Worm (Caenorhabditis elegans) whole organism, L1 larva: Measurements from ENCODE around the gene wrt-1.

Experiments used
- C04F5.9 ChIP-seq: sonication (generic microtip); optimal IDR thresholded peaks from 2 replicates; lab custom pipeline; 2016; ENCODE audit warnings: missing genetic modification characterization, missing compliant biosample characterization
- alr-1 ChIP-seq: fragments of 200-800 bp; sonication (Bioruptor generic); optimal IDR thresholded peaks from 2 replicates; lab custom pipeline; 2018; ENCODE audit warnings: borderline replicate concordance, mild to moderate bottlenecking, missing genetic modification characterization, missing compliant biosample characterization
- aly-2 ChIP-seq: fragments of 150-350 bp; optimal IDR thresholded peaks from 2 replicates; lab custom pipeline; 2014; ENCODE audit warnings: missing biosample characterization, missing genetic modification characterization
- blmp-1 ChIP-seq: fragments of 150-350 bp; optimal IDR thresholded peaks from 2 replicates; lab custom pipeline; 2014; ENCODE audit warnings: missing biosample characterization, missing genetic modification characterization
- ceh-82 ChIP-seq, 3 experiments: fragments of 150-350 bp in 1 of 3; sonication (generic microtip) in 2 of 3; optimal IDR thresholded peaks; 2 replicates each; lab custom pipeline; 2014 to 2017; ENCODE audit warnings: missing biosample characterization in 3 of 3, missing genetic modification characterization in 3 of 3
- ceh-90 ChIP-seq: sonication (generic microtip); optimal IDR thresholded peaks from 2 replicates; lab custom pipeline; 2016; ENCODE audit warnings: missing genetic modification characterization, missing compliant biosample characterization
- efl-1 ChIP-seq, 4 experiments: fragments of 150-350 bp; optimal IDR thresholded peaks in 3 of 4; peaks in 1 of 4; 1 replicate in 1 of 4; 2 replicates in 3 of 4; lab custom pipeline; 2014; ENCODE audit warnings: missing biosample characterization in 2 of 4, missing genetic modification characterization in 2 of 4, missing genetic modification reagents in 2 of 4
- fkh-4 ChIP-seq: sonication (generic microtip); optimal IDR thresholded peaks from 2 replicates; lab custom pipeline; 2016; ENCODE audit warnings: missing compliant biosample characterization, missing genetic modification characterization, borderline replicate concordance
- fkh-8 ChIP-seq: sonication (generic microtip); optimal IDR thresholded peaks from 2 replicates; lab custom pipeline; 2016; ENCODE audit warnings: mild to moderate bottlenecking, missing genetic modification characterization, missing compliant biosample characterization
- grh-1 ChIP-seq: fragments of 200-800 bp; sonication (Bioruptor generic); IDR thresholded peaks from 2 replicates; pipeline ENCODE4 v1.3.6; 2022; ENCODE audit warnings: missing genetic modification reagents, missing genetic modification characterization, missing compliant biosample characterization
- hpl-2 ChIP-seq: fragments of 150-350 bp; optimal IDR thresholded peaks from 2 replicates; lab custom pipeline; 2014; ENCODE audit warnings: missing biosample characterization, missing genetic modification reagents, missing genetic modification characterization
- lin-14 ChIP-seq: fragments of 200-800 bp; sonication (Bioruptor generic); optimal IDR thresholded peaks from 2 replicates; lab custom pipeline; 2018; ENCODE audit warnings: mild to moderate bottlenecking, missing genetic modification characterization, moderate library complexity, missing compliant biosample characterization
- lin-15B ChIP-seq: fragments of 150-350 bp; sonication (generic microtip); optimal IDR thresholded peaks from 3 replicates; lab custom pipeline; 2014; ENCODE audit warnings: missing biosample characterization, missing genetic modification characterization
- lin-35 ChIP-seq, 2 experiments: fragments of 150-350 bp; optimal IDR thresholded peaks; 2 replicates each; lab custom pipeline; 2014; ENCODE audit warnings: missing biosample characterization in 2 of 2, missing genetic modification characterization in 2 of 2, missing genetic modification reagents in 2 of 2
- lir-3 ChIP-seq: sonication (generic microtip); optimal IDR thresholded peaks from 2 replicates; lab custom pipeline; 2016; ENCODE audit warnings: mild to moderate bottlenecking, missing genetic modification characterization, moderate library complexity, missing compliant biosample characterization; ENCODE audit not compliant: poor library complexity
- mep-1 ChIP-seq: fragments of 150-350 bp; optimal IDR thresholded peaks from 2 replicates; lab custom pipeline; 2014; ENCODE audit warnings: missing biosample characterization, missing genetic modification characterization
- nhr-12 ChIP-seq: sonication (generic microtip); optimal IDR thresholded peaks from 2 replicates; lab custom pipeline; 2017; ENCODE audit warnings: missing biosample characterization, missing genetic modification characterization
- nhr-20 ChIP-seq: sonication (generic microtip); optimal IDR thresholded peaks from 2 replicates; lab custom pipeline; 2016; ENCODE audit warnings: mild to moderate bottlenecking, missing genetic modification characterization, missing compliant biosample characterization
- nhr-237 ChIP-seq: fragments of 150-350 bp; optimal IDR thresholded peaks from 2 replicates; lab custom pipeline; 2014; ENCODE audit warnings: missing biosample characterization, missing genetic modification characterization
- nhr-28 ChIP-seq: fragments of 150-350 bp; optimal IDR thresholded peaks from 2 replicates; lab custom pipeline; 2014; ENCODE audit warnings: missing biosample characterization, missing genetic modification characterization
- nhr-71 ChIP-seq: sonication (generic microtip); optimal IDR thresholded peaks from 2 replicates; lab custom pipeline; 2016; ENCODE audit warnings: mild to moderate bottlenecking, missing genetic modification characterization, moderate library complexity, missing compliant biosample characterization
- nhr-76 ChIP-seq: sonication (generic microtip); optimal IDR thresholded peaks from 2 replicates; lab custom pipeline; 2017; ENCODE audit warnings: missing biosample characterization, missing genetic modification characterization
- nhr-84 ChIP-seq: sonication (generic microtip); optimal IDR thresholded peaks from 2 replicates; lab custom pipeline; 2017; ENCODE audit warnings: missing biosample characterization, missing genetic modification characterization
- nhr-90 ChIP-seq: sonication (generic microtip); optimal IDR thresholded peaks from 2 replicates; lab custom pipeline; 2016; ENCODE audit warnings: mild to moderate bottlenecking, missing genetic modification characterization, missing compliant biosample characterization; ENCODE audit not compliant: poor library complexity
- rnt-1 ChIP-seq: sonication (generic microtip); optimal IDR thresholded peaks from 2 replicates; lab custom pipeline; 2016; ENCODE audit warnings: mild to moderate bottlenecking, missing genetic modification characterization, moderate library complexity, missing compliant biosample characterization
- snpc-4 ChIP-seq: fragments of 150-350 bp; optimal IDR thresholded peaks from 2 replicates; lab custom pipeline; 2014; ENCODE audit warnings: missing biosample characterization, missing genetic modification characterization
- sup-37 ChIP-seq: fragments of 200-800 bp; sonication (Bioruptor generic); optimal IDR thresholded peaks from 2 replicates; lab custom pipeline; 2018; ENCODE audit warnings: mild to moderate bottlenecking, missing genetic modification characterization, missing compliant biosample characterization
- tbx-2 ChIP-seq: sonication (generic microtip); optimal IDR thresholded peaks from 2 replicates; lab custom pipeline; 2016; ENCODE audit warnings: missing genetic modification characterization, missing compliant biosample characterization
- unc-130 ChIP-seq: fragments of 150-350 bp; optimal IDR thresholded peaks from 2 replicates; lab custom pipeline; 2017; ENCODE audit warnings: missing biosample characterization, missing genetic modification characterization, inconsistent platforms
- unc-62 ChIP-seq: fragments of 150-350 bp; optimal IDR thresholded peaks from 2 replicates; lab custom pipeline; 2014; ENCODE audit warnings: missing biosample characterization, missing genetic modification reagents, missing genetic modification characterization
- vab-15 ChIP-seq: sonication (generic microtip); optimal IDR thresholded peaks from 2 replicates; lab custom pipeline; 2017; ENCODE audit warnings: missing genotype, mild to moderate bottlenecking, missing genetic modification characterization, missing compliant biosample characterization
- zip-4 ChIP-seq: fragments of 200-800 bp; sonication (Bioruptor generic); optimal IDR thresholded peaks from 2 replicates; lab custom pipeline; 2018; ENCODE audit warnings: mild to moderate bottlenecking, missing genetic modification characterization, moderate library complexity, missing compliant biosample characterization
- ztf-11 ChIP-seq, 2 experiments: sonication (generic microtip); optimal IDR thresholded peaks; 2 replicates each; lab custom pipeline; 2016 to 2017; ENCODE audit warnings: missing genetic modification characterization in 2 of 2, missing biosample characterization in 1 of 2, missing compliant biosample characterization in 1 of 2

The wrt-1 gene

ce11 chrII:7530944-7531343 is at the start of gene wrt-1:
Gene wrt-1, plus strand, starts transcription at chrII:7530996.
- TF ChIP-seq blmp-1 (peak; percentile 94), ztf-11 (tag; optimal IDR thresholded peaks at IDR 0.05; lab: Kevin White, UChicago) (no peak), tbx-2 (no peak), efl-1 (optimal IDR thresholded peaks at IDR 0.05; lab: Kevin White, UChicago) (no peak), efl-1 (GFP tag; optimal IDR thresholded peaks at IDR 0.05 in 1 of 2; lab: Kevin White, UChicago) (peak in 1 of 2 experiments; percentile 10), hpl-2 (GFP tag; lab: Kevin White, UChicago) (no peak)

- TF ChIP-seq ceh-82 (tag; optimal IDR thresholded peaks at IDR 0.05; lab: Kevin White, UChicago) (no peak), snpc-4 (no peak), nhr-237 (tag; lab: Kevin White, UChicago) (no peak)
These were observed 47.8 kb upstream of the wrt-1 start, which contains the start of gene cah-2 for ce11 chrII:7483009-7483408. Gene cah-2, minus strand, starts transcription at chrII:7483109.

- no peak for TF ChIP-seq zip-4
- no peak for TF ChIP-seq nhr-90 (tag; lab: Kevin White, UChicago)
- TF ChIP-seq unc-62: no peak
- TF ChIP-seq lin-35 (GFP tag; optimal IDR thresholded peaks at IDR 0.05; lab: Kevin White, UChicago): no peak
- TF ChIP-seq mep-1: no peak
- TF ChIP-seq nhr-84 (tag; lab: Kevin White, UChicago): no peak
- no peak for TF ChIP-seq rnt-1 (tag; lab: Kevin White, UChicago)
- TF ChIP-seq lin-14: no peak
- TF ChIP-seq nhr-237 (tag; lab: Kevin White, UChicago): no peak
- no peak for TF ChIP-seq alr-1 (tag; lab: Kevin White, UChicago)
- TF ChIP-seq, all 84 proteins: peak for 0
These were observed 41.2 kb upstream of the wrt-1 start, which contains the start of gene D1022.9 for ce11 chrII:7489605-7490004. Gene D1022.9, minus strand, starts transcription at chrII:7489705.

ce11 chrII:7493599-7493998 is 37.2 kb upstream of the wrt-1 start, which contains the start of gene nas-23:
Gene nas-23, minus strand, starts transcription at chrII:7493699.
- TF ChIP-seq fkh-8 (no peak), nhr-76 (tag; lab: Kevin White, UChicago) (no peak), alr-1 (tag; lab: Kevin White, UChicago) (no peak), aly-2 (no peak), lin-15B (tag; lab: Kevin White, UChicago) (no peak), sup-37 (GFP tag; lab: Kevin White, UChicago) (no peak), fkh-4 (tag; lab: Kevin White, UChicago) (no peak), grh-1 (GFP tag; lab: Robert Waterston, UW) (no peak), nhr-71 (tag; lab: Kevin White, UChicago) (no peak), ceh-90 (no peak), nhr-20 (tag; lab: Kevin White, UChicago) (no peak), blmp-1 (no peak), vab-15 (tag; lab: Kevin White, UChicago) (no peak), unc-130 (tag; lab: Kevin White, UChicago) (no peak), C04F5.9 (tag; lab: Kevin White, UChicago) (no peak), nhr-12 (no peak), lir-3 (no peak), nhr-237 (tag; lab: Kevin White, UChicago) (no peak), zip-4 (no peak)

- TF ChIP-seq blmp-1: peak; percentile 40
- TF ChIP-seq nhr-28 (tag; lab: Kevin White, UChicago): no peak
- TF ChIP-seq, all 84 proteins: peak for 1
These were observed 36.6 kb upstream of the wrt-1 start, which contains the start of gene R10H1.1 for ce11 chrII:7494155-7494554. Gene R10H1.1, plus strand, starts transcription at chrII:7494455.
